Worm (Caenorhabditis elegans) whole organism, L1 larva: ENCODE measurements around the gene rnh-1.0.
A peak's percentile ranks its signal among the peaks of the same experiment; 100 is the strongest.

Experiments
- F16B12.6 ChIP-seq: fragments of 150-350 bp; optimal IDR thresholded peaks from 2 replicates; lab custom pipeline; 2014; ENCODE audit warnings: missing biosample characterization, missing genetic modification characterization
- Y116A8C.19 ChIP-seq: sonication (generic microtip); optimal IDR thresholded peaks from 2 replicates; lab custom pipeline; 2016; ENCODE audit warnings: missing compliant biosample characterization, missing genetic modification characterization, borderline replicate concordance
- aha-1 ChIP-seq: fragments of 150-350 bp; optimal IDR thresholded peaks from 2 replicates; lab custom pipeline; 2014; ENCODE audit warnings: missing biosample characterization, missing genetic modification characterization
- alr-1 ChIP-seq: fragments of 200-800 bp; sonication (Bioruptor generic); optimal IDR thresholded peaks from 2 replicates; lab custom pipeline; 2018; ENCODE audit warnings: borderline replicate concordance, mild to moderate bottlenecking, missing genetic modification characterization, missing compliant biosample characterization
- aly-2 ChIP-seq: fragments of 150-350 bp; optimal IDR thresholded peaks from 2 replicates; lab custom pipeline; 2014; ENCODE audit warnings: missing biosample characterization, missing genetic modification characterization
- ceh-8 ChIP-seq: fragments of 200-800 bp; sonication (Bioruptor generic); optimal IDR thresholded peaks from 2 replicates; lab custom pipeline; 2018; ENCODE audit warnings: mild to moderate bottlenecking, missing genetic modification characterization, moderate library complexity, missing compliant biosample characterization
- dpl-1 ChIP-seq, 3 experiments: fragments of 150-350 bp in 2 of 3; sonication (generic microtip) in 1 of 3; optimal IDR thresholded peaks; 2 replicates each; lab custom pipeline; 2014 to 2017; ENCODE audit warnings: missing biosample characterization in 3 of 3, missing genetic modification characterization in 3 of 3, missing genetic modification reagents in 3 of 3
- efl-1 ChIP-seq, 4 experiments: fragments of 150-350 bp; optimal IDR thresholded peaks in 3 of 4; peaks in 1 of 4; 1 replicate in 1 of 4; 2 replicates in 3 of 4; lab custom pipeline; 2014; ENCODE audit warnings: missing biosample characterization in 2 of 4, missing genetic modification characterization in 2 of 4, missing genetic modification reagents in 2 of 4
- efl-3 ChIP-seq: fragments of 200-800 bp; sonication (Bioruptor generic); optimal IDR thresholded peaks from 2 replicates; lab custom pipeline; 2018; ENCODE audit warnings: mild to moderate bottlenecking, missing genetic modification characterization, missing compliant biosample characterization
- egl-27 ChIP-seq, 2 experiments: fragments of 150-350 bp in 1 of 2; sonication (generic microtip); optimal IDR thresholded peaks; 3 replicates each; lab custom pipeline; 2017 to 2018; ENCODE audit warnings: missing biosample characterization in 2 of 2, missing genetic modification characterization in 2 of 2, missing genetic modification reagents in 2 of 2
- elt-2 ChIP-seq: sonication (generic microtip); optimal IDR thresholded peaks from 2 replicates; lab custom pipeline; 2016; ENCODE audit warnings: missing genetic modification characterization, mild to moderate bottlenecking, inconsistent platforms, missing compliant biosample characterization, missing genetic modification reagents
- elt-3 ChIP-seq, 6 experiments: fragments of 150-350 bp in 1 of 6; sonication (generic microtip); optimal IDR thresholded peaks; 2 replicates each; lab custom pipeline; 2017 to 2018; ENCODE audit warnings: missing biosample characterization in 6 of 6, missing genetic modification characterization in 6 of 6, inconsistent platforms in 1 of 6
- ets-5 ChIP-seq: fragments of 200-800 bp; sonication (Bioruptor generic); IDR thresholded peaks from 2 replicates; pipeline ENCODE4 v1.3.6; 2022; ENCODE audit warnings: missing genetic modification characterization, missing compliant biosample characterization
- grh-1 ChIP-seq: fragments of 200-800 bp; sonication (Bioruptor generic); IDR thresholded peaks from 2 replicates; pipeline ENCODE4 v1.3.6; 2022; ENCODE audit warnings: missing genetic modification reagents, missing genetic modification characterization, missing compliant biosample characterization
- hlh-17 ChIP-seq: fragments of 200-800 bp; sonication (Bioruptor generic); optimal IDR thresholded peaks from 2 replicates; lab custom pipeline; 2018; ENCODE audit warnings: missing genetic modification characterization, mild to moderate bottlenecking, missing compliant biosample characterization, moderate library complexity, borderline replicate concordance
- hlh-4 ChIP-seq: sonication (generic microtip); optimal IDR thresholded peaks from 2 replicates; lab custom pipeline; 2016; ENCODE audit warnings: mild to moderate bottlenecking, missing genetic modification characterization, missing compliant biosample characterization
- irx-1 ChIP-seq: sonication (generic microtip); optimal IDR thresholded peaks from 2 replicates; lab custom pipeline; 2016; ENCODE audit warnings: missing genetic modification characterization, missing compliant biosample characterization
- isw-1 ChIP-seq: fragments of 200-800 bp; sonication (Bioruptor generic); IDR thresholded peaks from 2 replicates; pipeline ENCODE4 v1.3.6; 2022; ENCODE audit warnings: missing genetic modification characterization, missing compliant biosample characterization
- lin-13 ChIP-seq: fragments of 150-350 bp; optimal IDR thresholded peaks from 2 replicates; lab custom pipeline; 2014; ENCODE audit warnings: missing biosample characterization, missing genetic modification reagents, missing genetic modification characterization
- lin-15B ChIP-seq: fragments of 150-350 bp; sonication (generic microtip); optimal IDR thresholded peaks from 3 replicates; lab custom pipeline; 2014; ENCODE audit warnings: missing biosample characterization, missing genetic modification characterization
- lin-35 ChIP-seq, 2 experiments: fragments of 150-350 bp; optimal IDR thresholded peaks; 2 replicates each; lab custom pipeline; 2014; ENCODE audit warnings: missing biosample characterization in 2 of 2, missing genetic modification characterization in 2 of 2, missing genetic modification reagents in 2 of 2
- lin-39 ChIP-seq: fragments of 150-350 bp; optimal IDR thresholded peaks from 2 replicates; lab custom pipeline; 2014; ENCODE audit warnings: missing biosample characterization, missing genetic modification reagents, missing genetic modification characterization
- lir-3 ChIP-seq: sonication (generic microtip); optimal IDR thresholded peaks from 2 replicates; lab custom pipeline; 2016; ENCODE audit warnings: mild to moderate bottlenecking, missing genetic modification characterization, moderate library complexity, missing compliant biosample characterization; ENCODE audit not compliant: poor library complexity
- lsy-2 ChIP-seq, 2 experiments: fragments of 150-350 bp; optimal IDR thresholded peaks; 2 replicates each; lab custom pipeline; 2014; ENCODE audit warnings: missing biosample characterization in 2 of 2, missing genetic modification characterization in 2 of 2
- mdl-1 ChIP-seq, 2 experiments: fragments of 150-350 bp; optimal IDR thresholded peaks; 2 replicates each; lab custom pipeline; 2014 to 2017; ENCODE audit warnings: missing biosample characterization in 2 of 2, missing genetic modification characterization in 2 of 2, inconsistent platforms in 1 of 2
- mef-2 ChIP-seq: fragments of 150-350 bp; optimal IDR thresholded peaks from 2 replicates; lab custom pipeline; 2014; ENCODE audit warnings: missing biosample characterization, missing genetic modification characterization
- mep-1 ChIP-seq: fragments of 150-350 bp; optimal IDR thresholded peaks from 2 replicates; lab custom pipeline; 2014; ENCODE audit warnings: missing biosample characterization, missing genetic modification characterization
- nhr-12 ChIP-seq: sonication (generic microtip); optimal IDR thresholded peaks from 2 replicates; lab custom pipeline; 2017; ENCODE audit warnings: missing biosample characterization, missing genetic modification characterization
- nhr-19 ChIP-seq: fragments of 200-800 bp; sonication (Bioruptor generic); conservative IDR thresholded peaks from 2 replicates; pipeline ENCODE4 v1.3.6; 2022; ENCODE audit warnings: missing genetic modification characterization, missing compliant biosample characterization
- nhr-20 ChIP-seq: sonication (generic microtip); optimal IDR thresholded peaks from 2 replicates; lab custom pipeline; 2016; ENCODE audit warnings: mild to moderate bottlenecking, missing genetic modification characterization, missing compliant biosample characterization
- nhr-237 ChIP-seq: fragments of 150-350 bp; optimal IDR thresholded peaks from 2 replicates; lab custom pipeline; 2014; ENCODE audit warnings: missing biosample characterization, missing genetic modification characterization
- nhr-28 ChIP-seq: fragments of 150-350 bp; optimal IDR thresholded peaks from 2 replicates; lab custom pipeline; 2014; ENCODE audit warnings: missing biosample characterization, missing genetic modification characterization
- nhr-71 ChIP-seq: sonication (generic microtip); optimal IDR thresholded peaks from 2 replicates; lab custom pipeline; 2016; ENCODE audit warnings: mild to moderate bottlenecking, missing genetic modification characterization, moderate library complexity, missing compliant biosample characterization
- nhr-76 ChIP-seq: sonication (generic microtip); optimal IDR thresholded peaks from 2 replicates; lab custom pipeline; 2017; ENCODE audit warnings: missing biosample characterization, missing genetic modification characterization
- nhr-77 ChIP-seq: fragments of 150-350 bp; optimal IDR thresholded peaks from 2 replicates; lab custom pipeline; 2014; ENCODE audit warnings: missing biosample characterization, missing genetic modification characterization
- nhr-84 ChIP-seq: sonication (generic microtip); optimal IDR thresholded peaks from 2 replicates; lab custom pipeline; 2017; ENCODE audit warnings: missing biosample characterization, missing genetic modification characterization
- nhr-85 ChIP-seq: sonication (generic microtip); peaks from one replicate; lab custom pipeline; 2016; ENCODE audit warnings: missing genetic modification characterization, inconsistent platforms, missing compliant biosample characterization
- nhr-90 ChIP-seq: sonication (generic microtip); optimal IDR thresholded peaks from 2 replicates; lab custom pipeline; 2016; ENCODE audit warnings: mild to moderate bottlenecking, missing genetic modification characterization, missing compliant biosample characterization; ENCODE audit not compliant: poor library complexity
- pag-3 ChIP-seq: sonication (generic microtip); optimal IDR thresholded peaks from 2 replicates; lab custom pipeline; 2017; ENCODE audit warnings: missing genetic modification characterization, mild to moderate bottlenecking, missing compliant biosample characterization, antibody characterized with exemption, borderline replicate concordance; ENCODE audit not compliant: insufficient read depth
- pax-3 ChIP-seq: fragments of 200-800 bp; sonication (Bioruptor generic); optimal IDR thresholded peaks from 2 replicates; lab custom pipeline; 2018; ENCODE audit warnings: mild to moderate bottlenecking, missing genetic modification characterization, moderate library complexity, missing compliant biosample characterization
- pqm-1 ChIP-seq: sonication (generic microtip); optimal IDR thresholded peaks from 3 replicates; lab custom pipeline; 2017; ENCODE audit warnings: missing biosample characterization, missing genetic modification characterization
- rnt-1 ChIP-seq: sonication (generic microtip); optimal IDR thresholded peaks from 2 replicates; lab custom pipeline; 2016; ENCODE audit warnings: mild to moderate bottlenecking, missing genetic modification characterization, moderate library complexity, missing compliant biosample characterization
- snu-23 ChIP-seq: sonication (generic microtip); optimal IDR thresholded peaks from 2 replicates; lab custom pipeline; 2016; ENCODE audit warnings: missing genetic modification characterization, missing compliant biosample characterization
- sox-4 ChIP-seq: sonication (generic microtip); optimal IDR thresholded peaks from 2 replicates; lab custom pipeline; 2016; ENCODE audit warnings: missing genetic modification characterization, missing compliant biosample characterization
- sptf-1 ChIP-seq: fragments of 150-350 bp; optimal IDR thresholded peaks from 2 replicates; lab custom pipeline; 2014; ENCODE audit warnings: missing biosample characterization, missing genetic modification characterization
- swsn-7 ChIP-seq: sonication (generic microtip); optimal IDR thresholded peaks from 2 replicates; lab custom pipeline; 2016; ENCODE audit warnings: missing genetic modification characterization, missing compliant biosample characterization
- tlp-1 ChIP-seq: fragments of 150-350 bp; optimal IDR thresholded peaks from 2 replicates; lab custom pipeline; 2014; ENCODE audit warnings: missing biosample characterization, missing genetic modification characterization
- unc-98 ChIP-seq: fragments of 200-800 bp; sonication (Bioruptor generic); IDR thresholded peaks from 2 replicates; pipeline ENCODE4 v1.3.6; 2022; ENCODE audit warnings: missing genetic modification characterization, missing compliant biosample characterization
- vab-15 ChIP-seq: sonication (generic microtip); optimal IDR thresholded peaks from 2 replicates; lab custom pipeline; 2017; ENCODE audit warnings: missing genotype, mild to moderate bottlenecking, missing genetic modification characterization, missing compliant biosample characterization
- xbp-1 ChIP-seq: sonication (generic microtip); optimal IDR thresholded peaks from 2 replicates; lab custom pipeline; 2016; ENCODE audit warnings: missing genetic modification characterization, missing compliant biosample characterization
- ztf-11 ChIP-seq, 2 experiments: sonication (generic microtip); optimal IDR thresholded peaks; 2 replicates each; lab custom pipeline; 2016 to 2017; ENCODE audit warnings: missing genetic modification characterization in 2 of 2, missing biosample characterization in 1 of 2, missing compliant biosample characterization in 1 of 2

The rnh-1.0 gene

ce11 chrII:5016977-5017585 lies 22.0 kb downstream of the rnh-1.0 start (continued):
- no peak for TF ChIP-seq nhr-84
- TF ChIP-seq nhr-237 (tag; lab: Kevin White, UChicago), result no peak
- TF ChIP-seq mdl-1 (tag; optimal IDR thresholded peaks at IDR 0.05; lab: Kevin White, UChicago), result peak in 1 of 2 experiments; percentile 56
- TF ChIP-seq sox-4 (tag; lab: Kevin White, UChicago), result no peak
- peak; percentile 47 for TF ChIP-seq rnt-1
- TF ChIP-seq nhr-90 (tag; lab: Kevin White, UChicago), result peak; percentile 35
- peak; percentile 49 for TF ChIP-seq irx-1 (tag; lab: Kevin White, UChicago)
- TF ChIP-seq pqm-1 (tag; lab: Kevin White, UChicago), result no peak
- TF ChIP-seq grh-1, result no peak
- TF ChIP-seq mep-1 (tag; lab: Kevin White, UChicago), result peak; percentile 27
- peak; percentile 38 for TF ChIP-seq xbp-1 (tag; lab: Kevin White, UChicago)
- peak; percentile 72 to 79 for TF ChIP-seq efl-1 (optimal IDR thresholded peaks at IDR 0.05; lab: Kevin White, UChicago)
- TF ChIP-seq efl-1 (GFP tag; optimal IDR thresholded peaks at IDR 0.05 in 1 of 2; lab: Kevin White, UChicago), result peak; percentile 28 to 92
- peak; percentile 69 for TF ChIP-seq swsn-7 (tag; lab: Kevin White, UChicago)
- peak; percentile 58 for TF ChIP-seq nhr-20 (tag; lab: Kevin White, UChicago)
- peak; percentile 81 for TF ChIP-seq nhr-71 (tag; lab: Kevin White, UChicago)
- no peak for TF ChIP-seq lin-15B (tag; lab: Kevin White, UChicago)
- TF ChIP-seq sptf-1 (tag; lab: Kevin White, UChicago), result no peak
- no peak for TF ChIP-seq Y116A8C.19 (tag; lab: Kevin White, UChicago)
- TF ChIP-seq tlp-1 (tag; lab: Kevin White, UChicago), result no peak
- no peak for TF ChIP-seq pax-3 (tag; lab: Kevin White, UChicago)
- no peak for TF ChIP-seq nhr-28 (tag; lab: Kevin White, UChicago)
- peak; percentile 40 for TF ChIP-seq nhr-19 (GFP tag; lab: Robert Waterston, UW)
- peak in 1 of 2 experiments; percentile 12 for TF ChIP-seq ztf-11 (tag; optimal IDR thresholded peaks at IDR 0.05; lab: Kevin White, UChicago)
- peak; percentile 83 for TF ChIP-seq elt-2 (tag; lab: Kevin White, UChicago)
- TF ChIP-seq mef-2 (tag; lab: Kevin White, UChicago), result no peak
- TF ChIP-seq lir-3 (tag; lab: Kevin White, UChicago), result peak; percentile 26
- peak; percentile 22 to 48 (median 45) for TF ChIP-seq dpl-1 (GFP tag; optimal IDR thresholded peaks at IDR 0.05; lab: Kevin White, UChicago)
- TF ChIP-seq F16B12.6 (tag; lab: Kevin White, UChicago), result peak; percentile 22
- TF ChIP-seq alr-1 (tag; lab: Kevin White, UChicago), result no peak
- no peak for TF ChIP-seq pag-3 (tag; lab: Kevin White, UChicago)
- TF ChIP-seq ets-5 (GFP tag; lab: Robert Waterston, UW), result no peak
- no peak for TF ChIP-seq hlh-4 (tag; lab: Kevin White, UChicago)
- no peak for TF ChIP-seq unc-98 (GFP tag; lab: Robert Waterston, UW)
- no peak for TF ChIP-seq aha-1
- TF ChIP-seq elt-3 (tag; optimal IDR thresholded peaks at IDR 0.05; lab: Kevin White, UChicago), result peak in 2 of 6 experiments; percentile 9 to 53
- TF ChIP-seq snu-23 (GFP tag; lab: Kevin White, UChicago), result peak; percentile 83
- no peak for TF ChIP-seq aly-2 (tag; lab: Kevin White, UChicago)
- no peak for TF ChIP-seq hlh-17 (GFP tag; lab: Kevin White, UChicago)
- no peak for TF ChIP-seq vab-15 (tag; lab: Kevin White, UChicago)
- no peak for TF ChIP-seq nhr-76
- TF ChIP-seq lin-39 (tag; lab: Kevin White, UChicago), result no peak
- TF ChIP-seq lin-35 (GFP tag; optimal IDR thresholded peaks at IDR 0.05; lab: Kevin White, UChicago), result peak; percentile 66 to 70
- peak; percentile 67 to 76 for TF ChIP-seq lsy-2 (tag; optimal IDR thresholded peaks at IDR 0.05; lab: Kevin White, UChicago)
- TF ChIP-seq isw-1 (GFP tag; lab: Robert Waterston, UW), result peak; percentile 61
- no peak for TF ChIP-seq egl-27 (tag; optimal IDR thresholded peaks at IDR 0.05; lab: Kevin White, UChicago)
- TF ChIP-seq nhr-85 (tag; lab: Kevin White, UChicago), result peak; percentile 86
- TF ChIP-seq lin-13 (GFP tag; lab: Kevin White, UChicago), result peak; percentile 15
- no peak for TF ChIP-seq efl-3
- TF ChIP-seq nhr-12 (tag; lab: Kevin White, UChicago), result no peak
- peak; percentile 16 for TF ChIP-seq nhr-77 (tag; lab: Kevin White, UChicago)
- TF ChIP-seq ceh-8 (GFP tag; lab: Kevin White, UChicago), result peak; percentile 20
